Fruit fly (Drosophila melanogaster): ENCODE measurements around the gene CG4594.

DNA sequence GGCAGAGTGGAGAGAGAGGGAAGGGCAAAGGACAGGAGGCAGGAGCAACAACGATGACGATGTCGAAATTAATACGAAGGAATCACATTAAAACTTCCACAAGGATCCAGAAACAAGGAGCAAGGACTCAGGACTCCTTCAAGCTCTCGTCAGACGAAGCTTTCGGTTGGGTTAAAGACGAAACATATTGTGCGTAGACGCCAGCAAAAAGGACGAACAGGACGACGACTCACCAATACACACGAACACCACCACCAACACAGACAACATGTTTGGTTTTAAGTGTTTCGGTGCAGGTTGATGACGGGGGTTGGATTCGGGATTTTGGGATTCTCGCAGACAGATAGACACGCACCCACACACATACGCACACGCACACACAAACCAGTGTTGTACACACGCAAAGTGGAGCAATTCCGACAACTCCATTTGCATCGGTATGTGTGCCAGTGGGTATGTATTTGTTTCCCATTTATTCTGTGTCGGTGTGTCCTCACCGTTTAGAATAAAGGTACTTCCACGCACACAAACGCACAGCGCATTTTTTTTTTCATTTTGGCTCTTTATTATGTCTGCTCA lies 37.5 kb upstream of the CG4594 start:
- TF ChIP-seq pan (optimal IDR thresholded peaks at IDR 0.05) (no peak), usp (GFP tag; optimal IDR thresholded peaks at IDR 0.05) (no peak), psq (optimal IDR thresholded peaks at IDR 0.05) (no peak)

Data from whole organism.